Worm (Caenorhabditis elegans) whole organism, L1 larva: ENCODE data around the gene nhr-59.

Source experiments
- egl-27 ChIP-seq, 2 experiments: fragments of 150-350 bp in 1 of 2; sonication (generic microtip); optimal IDR thresholded peaks; 3 replicates each; lab custom pipeline; 2017 to 2018; ENCODE audit warnings: missing biosample characterization in 2 of 2, missing genetic modification characterization in 2 of 2, missing genetic modification reagents in 2 of 2
- lin-14 ChIP-seq: fragments of 200-800 bp; sonication (Bioruptor generic); optimal IDR thresholded peaks from 2 replicates; lab custom pipeline; 2018; ENCODE audit warnings: mild to moderate bottlenecking, missing genetic modification characterization, moderate library complexity, missing compliant biosample characterization
- lin-39 ChIP-seq: fragments of 150-350 bp; optimal IDR thresholded peaks from 2 replicates; lab custom pipeline; 2014; ENCODE audit warnings: missing biosample characterization, missing genetic modification reagents, missing genetic modification characterization
- nhr-237 ChIP-seq: fragments of 150-350 bp; optimal IDR thresholded peaks from 2 replicates; lab custom pipeline; 2014; ENCODE audit warnings: missing biosample characterization, missing genetic modification characterization
- nhr-76 ChIP-seq: sonication (generic microtip); optimal IDR thresholded peaks from 2 replicates; lab custom pipeline; 2017; ENCODE audit warnings: missing biosample characterization, missing genetic modification characterization
- snu-23 ChIP-seq: sonication (generic microtip); optimal IDR thresholded peaks from 2 replicates; lab custom pipeline; 2016; ENCODE audit warnings: missing genetic modification characterization, missing compliant biosample characterization
- unc-62 ChIP-seq: fragments of 150-350 bp; optimal IDR thresholded peaks from 2 replicates; lab custom pipeline; 2014; ENCODE audit warnings: missing biosample characterization, missing genetic modification reagents, missing genetic modification characterization
- unc-86 ChIP-seq: sonication (generic microtip); optimal IDR thresholded peaks from 2 replicates; lab custom pipeline; 2016; ENCODE audit warnings: missing genetic modification characterization, missing compliant biosample characterization
- zag-1 ChIP-seq: fragments of 150-350 bp; optimal IDR thresholded peaks from 2 replicates; lab custom pipeline; 2014; ENCODE audit warnings: missing biosample characterization, missing genetic modification characterization

ce11 chrV:2260660-2261059, 17.4 kb downstream of the nhr-59 start, which contains the start of gene F41B5.12:
- no peak for TF ChIP-seq egl-27 (tag; optimal IDR thresholded peaks at IDR 0.05; lab: Kevin White, UChicago)
- no peak for TF ChIP-seq nhr-76 (tag; lab: Kevin White, UChicago)
- TF ChIP-seq lin-39, result no peak
- TF ChIP-seq unc-86 (tag; lab: Kevin White, UChicago), result no peak
- no peak for TF ChIP-seq lin-14 (GFP tag; lab: Kevin White, UChicago)
- TF ChIP-seq zag-1 (tag; lab: Kevin White, UChicago), result no peak
- no peak for TF ChIP-seq unc-62 (GFP tag; lab: Kevin White, UChicago)
- no peak for TF ChIP-seq snu-23 (GFP tag; lab: Kevin White, UChicago)
- TF ChIP-seq nhr-237 (tag; lab: Kevin White, UChicago), result no peak
